Worm (Caenorhabditis elegans): ENCODE measurements around the gene tlk-1.

The tlk-1 gene

DNA sequence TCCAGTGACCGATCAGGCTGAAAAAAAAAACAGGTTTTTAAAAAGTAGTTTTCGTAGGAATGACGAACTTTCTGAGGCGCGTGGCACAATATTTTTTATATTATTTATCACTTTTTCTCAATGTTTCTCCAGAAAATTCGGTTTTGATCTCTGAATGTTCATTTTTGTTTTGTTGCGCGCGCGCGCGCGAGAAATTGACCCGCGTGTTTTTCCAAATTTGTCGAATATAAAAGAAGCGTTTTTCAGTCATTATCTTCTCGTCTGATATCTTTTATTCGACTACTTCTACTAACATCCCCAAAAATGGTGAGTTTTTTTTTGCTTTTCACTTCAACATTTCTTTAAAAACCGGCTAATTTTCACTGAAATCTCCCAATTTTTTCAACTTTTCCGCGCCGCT is 59.2 kb downstream of the tlk-1 start, which contains the start of gene rmd-1:
Gene rmd-1, plus strand, starts transcription at position 247 of the 400 bp plus-strand sequence.
- no peak for TF ChIP-seq flt-1 (GFP tag; IDR thresholded peaks at IDR 0.05)
- TF ChIP-seq ztf-29 (GFP tag; IDR thresholded peaks at IDR 0.05): no peak
- TF ChIP-seq T22C8.4 (GFP tag; IDR thresholded peaks at IDR 0.05): no peak
- TF ChIP-seq ztf-23 (GFP tag; IDR thresholded peaks at IDR 0.05): no peak
- TF ChIP-seq cog-1 (tag; optimal IDR thresholded peaks at IDR 0.05): no peak
- no peak for TF ChIP-seq ref-1 (GFP tag; conservative IDR thresholded peaks at IDR 0.05)
- no peak for TF ChIP-seq tab-1 (GFP tag; IDR thresholded peaks at IDR 0.05)
- TF ChIP-seq med-1 (GFP tag; optimal IDR thresholded peaks at IDR 0.05; ENCODE audit: insufficient read depth): no peak
- TF ChIP-seq klf-2 (GFP tag; conservative IDR thresholded peaks at IDR 0.05): no peak

Measured in whole organism, midembryonic.